Worm (Caenorhabditis elegans): Measurements from ENCODE around the gene srw-133.

ce11 chrV:4120629-4121028 is 6.1 kb upstream of the srw-133 start, which contains the start of gene T05B4.10:
- TF ChIP-seq elt-3 (tag; optimal IDR thresholded peaks at IDR 0.05) (no peak), cnd-1 (tag; optimal IDR thresholded peaks at IDR 0.05) (no peak), ham-2 (GFP tag; optimal IDR thresholded peaks at IDR 0.05) (no peak), nhr-76 (tag; optimal IDR thresholded peaks at IDR 0.05) (no peak), nhr-12 (tag; optimal IDR thresholded peaks at IDR 0.05) (no peak), sem-2 (GFP tag; optimal IDR thresholded peaks at IDR 0.05) (no peak), unc-39 (tag; optimal IDR thresholded peaks at IDR 0.05) (no peak), unc-62 (GFP tag; optimal IDR thresholded peaks at IDR 0.05) (no peak), lin-13 (tag; optimal IDR thresholded peaks at IDR 0.05) (no peak), bed-3 (GFP tag; optimal IDR thresholded peaks at IDR 0.05) (no peak)

All from whole organism, mixed stage, embryonic.